Worm (Caenorhabditis elegans): ENCODE data around the gene F14B8.4.

Gene F14B8.4

ce11 chrX:6902958-6903357 is 3.2 kb upstream of the F14B8.4 start (continued):
- no peak for TF ChIP-seq cebp-2 (GFP tag; IDR thresholded peaks at IDR 0.05)
- no peak for TF ChIP-seq ztf-28 (GFP tag; IDR thresholded peaks at IDR 0.05)
- TF ChIP-seq egrh-3 (GFP tag; IDR thresholded peaks at IDR 0.05), result peak; percentile 32
- 0 out of 2 replicates have a peak, but pooled peaks have one; percentile 67 for TF ChIP-seq ztf-25 (GFP tag; IDR thresholded peaks at IDR 0.05)
- peak; percentile 80 for TF ChIP-seq ZK185.1 (tag; optimal IDR thresholded peaks at IDR 0.05; ENCODE audit: poor library complexity, severe bottlenecking)
- no peak for TF ChIP-seq nfya-2 (GFP tag; IDR thresholded peaks at IDR 0.05)
- no peak for TF ChIP-seq dpl-1 (GFP tag; optimal IDR thresholded peaks at IDR 0.05)
- no peak for TF ChIP-seq Y95B8A.8 (GFP tag; IDR thresholded peaks at IDR 0.05)
- TF ChIP-seq hlh-12 (tag; optimal IDR thresholded peaks at IDR 0.05), result peak; percentile 46
- TF ChIP-seq ceh-40 (GFP tag; IDR thresholded peaks at IDR 0.05), result peak; percentile 85; the same call in 1 of the 2 replicates
- no peak for TF ChIP-seq F49E8.2 (tag; optimal IDR thresholded peaks at IDR 0.05; ENCODE audit: insufficient read depth)
- peak; percentile 59 for TF ChIP-seq ceh-100 (GFP tag; IDR thresholded peaks at IDR 0.05)
- peak; percentile 57 for TF ChIP-seq ceh-79 (tag; optimal IDR thresholded peaks at IDR 0.05)
- no peak; the same call in 1 of the 2 replicates for TF ChIP-seq lin-26 (GFP tag; IDR thresholded peaks at IDR 0.05)
- peak; percentile 73 for TF ChIP-seq chd-7 (tag; optimal IDR thresholded peaks at IDR 0.05)
- peak; percentile 68 for TF ChIP-seq lin-40 (tag; optimal IDR thresholded peaks at IDR 0.05)
- peak; percentile 47 for TF ChIP-seq somi-1 (GFP tag; optimal IDR thresholded peaks at IDR 0.05)
- TF ChIP-seq nhr-90 (tag; optimal IDR thresholded peaks at IDR 0.05), result peak; percentile 82
- no peak for TF ChIP-seq Y79H2A.3 (GFP tag; conservative IDR thresholded peaks at IDR 0.05)
- no peak for TF ChIP-seq efl-1 (GFP tag; optimal IDR thresholded peaks at IDR 0.05)
- TF ChIP-seq unc-130 (GFP tag; optimal IDR thresholded peaks at IDR 0.05), result peak; percentile 58
- TF ChIP-seq ztf-3 (GFP tag; optimal IDR thresholded peaks at IDR 0.05), result peak; percentile 28
- TF ChIP-seq F57A8.1 (GFP tag; optimal IDR thresholded peaks at IDR 0.05), result no peak
- TF ChIP-seq F22D6.2 (tag; optimal IDR thresholded peaks at IDR 0.05), result no peak
- TF ChIP-seq repo-1 (tag; optimal IDR thresholded peaks at IDR 0.05), result peak; percentile 35
- TF ChIP-seq ceh-27 (GFP tag; optimal IDR thresholded peaks at IDR 0.05), result peak; percentile 19
- no peak for TF ChIP-seq lin-35 (GFP tag; optimal IDR thresholded peaks at IDR 0.05)
- no peak for TF ChIP-seq akir-1 (GFP tag; optimal IDR thresholded peaks at IDR 0.05)
- peak; percentile 42 for TF ChIP-seq snpc-3.4 (tag; optimal IDR thresholded peaks at IDR 0.05)
- TF ChIP-seq nfya-1 (tag; optimal IDR thresholded peaks at IDR 0.05; ENCODE audit: borderline replicate concordance, insufficient read depth), result no peak
- no peak for TF ChIP-seq pha-4 (tag; optimal IDR thresholded peaks at IDR 0.05)
- TF ChIP-seq pbrm-1 (GFP tag; IDR thresholded peaks at IDR 0.05), result peak; percentile 85
- TF ChIP-seq B0035.1 (tag; optimal IDR thresholded peaks at IDR 0.05), result peak; percentile 4
- TF ChIP-seq ztf-22 (GFP tag; optimal IDR thresholded peaks at IDR 0.05), result no peak
- TF ChIP-seq K11D2.4 (GFP tag; IDR thresholded peaks at IDR 0.05), result 0 out of 2 replicates have a peak, but pooled peaks have one; percentile 11
- no peak for TF ChIP-seq madf-6 (GFP tag; IDR thresholded peaks at IDR 0.05)
- peak; percentile 64 for TF ChIP-seq F52B5.7 (tag; optimal IDR thresholded peaks at IDR 0.05)
- TF ChIP-seq rcor-1 (GFP tag; IDR thresholded peaks at IDR 0.05), result peak; percentile 50; the same call in 1 of the 2 replicates
- TF ChIP-seq F23B12.7 (tag; optimal IDR thresholded peaks at IDR 0.05; ENCODE audit: insufficient read depth), result peak; percentile 70
- TF ChIP-seq unc-62 (GFP tag; optimal IDR thresholded peaks at IDR 0.05), result no peak
- peak; percentile 64 for TF ChIP-seq mes-4 (tag; optimal IDR thresholded peaks at IDR 0.05)
- TF ChIP-seq hmg-20 (GFP tag; IDR thresholded peaks at IDR 0.05), result peak; percentile 56; the same call in 1 of the 2 replicates
- TF ChIP-seq bed-2 (GFP tag; IDR thresholded peaks at IDR 0.05), result no peak
- TF ChIP-seq F10E7.11 (tag; optimal IDR thresholded peaks at IDR 0.05), result no peak
- peak; percentile 48 for TF ChIP-seq gei-17 (GFP tag; optimal IDR thresholded peaks at IDR 0.05)
- TF ChIP-seq xnd-1 (tag; optimal IDR thresholded peaks at IDR 0.05), result no peak
- no peak for TF ChIP-seq attf-3 (GFP tag; conservative IDR thresholded peaks at IDR 0.05)
- 0 out of 2 replicates have a peak, but pooled peaks have one; percentile 56 for TF ChIP-seq attf-6 (GFP tag; IDR thresholded peaks at IDR 0.05)

All from whole organism, young adult.